Worm (Caenorhabditis elegans) whole organism, midembryonic: ENCODE measurements around the gene srg-65.

Source experiments
- T22C8.4 ChIP-seq: fragments of 200-800 bp; sonication (Bioruptor generic); IDR thresholded peaks from 2 replicates; pipeline ENCODE4 v1.3.6; 2022; ENCODE audit warnings: missing genetic modification characterization, missing compliant biosample characterization
- cog-1 ChIP-seq: sonication (generic microtip); optimal IDR thresholded peaks from 2 replicates; lab custom pipeline; 2016; ENCODE audit warnings: missing genetic modification characterization, missing compliant biosample characterization

DNA sequence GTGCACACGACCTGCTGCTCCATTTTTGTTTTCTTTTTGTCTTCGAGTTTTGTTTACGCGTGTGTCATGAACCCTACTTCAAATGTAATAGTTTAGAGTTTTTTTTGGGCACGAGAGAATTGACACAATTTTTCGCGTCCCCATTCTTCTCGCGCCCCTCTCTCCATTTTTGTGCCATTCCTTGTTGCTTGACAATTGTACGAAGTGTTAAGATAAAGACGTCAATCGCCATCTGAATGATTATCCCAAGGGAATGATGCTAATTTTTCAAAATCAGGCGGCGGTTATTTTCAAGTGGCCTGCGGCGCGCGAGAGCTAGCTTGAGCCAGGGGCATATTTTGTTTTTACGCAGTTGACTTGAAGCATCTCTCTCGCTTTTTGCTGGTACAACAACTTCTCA is 42.4 kb downstream of the srg-65 start:
- no peak for TF ChIP-seq T22C8.4 (GFP tag; lab: Robert Waterston, UW)
- TF ChIP-seq cog-1 (tag; lab: Kevin White, UChicago) = no peak
